Worm (Caenorhabditis elegans): ENCODE results near the gene srt-24.
A peak's percentile ranks its signal among the peaks of the same experiment; 100 is the strongest.

DNA sequence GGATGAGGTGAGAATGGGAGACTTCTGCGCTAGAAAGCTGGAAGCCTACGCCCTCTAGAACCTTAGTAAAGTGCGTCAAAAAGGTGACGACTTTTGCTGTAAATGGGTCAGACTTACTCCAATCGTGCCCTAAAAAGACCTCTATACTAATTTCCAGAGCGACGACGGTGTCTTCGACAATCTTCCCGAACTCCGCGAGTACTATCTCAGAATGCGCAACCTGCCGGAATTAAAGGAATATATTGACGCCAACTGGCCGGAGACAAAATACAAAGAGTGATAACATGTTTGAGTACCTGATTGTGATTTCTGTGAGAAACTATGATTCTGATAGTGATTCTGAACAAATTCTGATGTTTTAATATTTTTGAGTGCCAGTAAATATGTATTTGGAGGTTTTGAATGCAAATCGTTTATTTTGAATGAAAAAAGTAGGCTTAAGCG lies 31.2 kb upstream of the srt-24 start:
- TF ChIP-seq lin-39 (tag; optimal IDR thresholded peaks at IDR 0.05) = no peak
- TF ChIP-seq mdl-1 (tag; optimal IDR thresholded peaks at IDR 0.05) = no peak
- no peak for TF ChIP-seq nhr-12 (tag; optimal IDR thresholded peaks at IDR 0.05)
- TF ChIP-seq pqm-1 (tag; optimal IDR thresholded peaks at IDR 0.05) = no peak
- no peak for TF ChIP-seq pha-4 (tag; optimal IDR thresholded peaks at IDR 0.05)
- TF ChIP-seq nhr-77 (tag; optimal IDR thresholded peaks at IDR 0.05) = no peak
- TF ChIP-seq R02D3.7 (tag; optimal IDR thresholded peaks at IDR 0.05) = no peak
- no peak for TF ChIP-seq egl-5 (tag; optimal IDR thresholded peaks at IDR 0.05)
- TF ChIP-seq lsy-12 (tag; optimal IDR thresholded peaks at IDR 0.05) = no peak
- no peak for TF ChIP-seq nhr-237 (tag; optimal IDR thresholded peaks at IDR 0.05)
- no peak for TF ChIP-seq hmg-11 (tag; optimal IDR thresholded peaks at IDR 0.05)
- TF ChIP-seq skn-1 (tag; optimal IDR thresholded peaks at IDR 0.05) = no peak
- TF ChIP-seq ama-1 (optimal IDR thresholded peaks at IDR 0.05) = peak; percentile 82
